Worm (Caenorhabditis elegans): ENCODE measurements around the gene mtq-2.

DNA sequence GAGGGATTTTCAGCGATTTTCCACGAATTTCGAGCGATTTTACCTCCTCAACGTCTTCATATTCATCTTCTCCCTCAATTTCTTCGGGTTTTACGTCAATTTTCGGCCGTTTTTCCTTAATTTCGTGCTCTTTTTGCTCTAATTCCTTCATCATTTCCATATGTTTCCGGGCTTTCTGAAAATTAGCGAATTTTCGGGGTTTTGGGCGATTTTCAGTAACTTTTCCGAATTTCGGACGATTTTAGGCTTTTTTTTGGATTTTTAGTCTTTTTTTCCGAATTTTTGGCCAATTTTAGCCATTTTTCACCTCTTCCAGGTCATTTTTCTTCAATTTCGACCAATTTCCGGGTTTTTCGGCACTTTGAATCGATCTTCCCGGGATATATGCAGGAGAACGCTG, 41.1 kb upstream of the mtq-2 start:
- TF ChIP-seq Y55F3AM.14 (GFP tag; optimal IDR thresholded peaks at IDR 0.05) (no peak), ama-1 (optimal IDR thresholded peaks at IDR 0.05) (no peak)
